Worm (Caenorhabditis elegans) whole organism, late embryonic: Measurements from ENCODE around the gene sra-37.

Source experiments
- C38D4.7 ChIP-seq: fragments of 200-800 bp; sonication (Bioruptor generic); optimal IDR thresholded peaks from 2 replicates; lab custom pipeline; 2018; ENCODE audit warnings: mild to moderate bottlenecking, missing genetic modification characterization, moderate library complexity, missing compliant biosample characterization
- F13H6.1 ChIP-seq: sonication (generic microtip); optimal IDR thresholded peaks from 2 replicates; lab custom pipeline; 2016; ENCODE audit warnings: missing genetic modification characterization, missing compliant biosample characterization
- Y22D7AL.16 ChIP-seq: sonication (generic microtip); optimal IDR thresholded peaks from 2 replicates; lab custom pipeline; 2016; ENCODE audit warnings: missing genetic modification characterization, missing compliant biosample characterization
- ama-1 ChIP-seq: fragments of 150-350 bp; optimal IDR thresholded peaks from 2 replicates; lab custom pipeline; 2014
- ceh-14 ChIP-seq: sonication (generic microtip); optimal IDR thresholded peaks from 2 replicates; lab custom pipeline; 2016; ENCODE audit warnings: missing genotype, missing genetic modification characterization, missing compliant biosample characterization
- ceh-18 ChIP-seq: sonication (generic microtip); optimal IDR thresholded peaks from 2 replicates; lab custom pipeline; 2016; ENCODE audit warnings: missing genetic modification characterization, missing compliant biosample characterization
- ceh-2 ChIP-seq: sonication (generic microtip); optimal IDR thresholded peaks from 2 replicates; lab custom pipeline; 2016; ENCODE audit warnings: missing genotype, missing genetic modification characterization, missing compliant biosample characterization
- ceh-24 ChIP-seq: sonication (generic microtip); optimal IDR thresholded peaks from 2 replicates; lab custom pipeline; 2016; ENCODE audit warnings: mild to moderate bottlenecking, missing genetic modification characterization, missing compliant biosample characterization
- ceh-31 ChIP-seq: sonication (generic microtip); optimal IDR thresholded peaks from 2 replicates; lab custom pipeline; 2016; ENCODE audit warnings: missing genetic modification characterization, missing compliant biosample characterization
- ceh-45 ChIP-seq: fragments of 200-800 bp; sonication (Bioruptor generic); IDR thresholded peaks from 2 replicates; pipeline ENCODE4 v1.3.6; 2022; ENCODE audit warnings: missing genetic modification reagents, missing genetic modification characterization, missing compliant biosample characterization
- ceh-48 ChIP-seq: sonication (generic microtip); optimal IDR thresholded peaks from 2 replicates; lab custom pipeline; 2016; ENCODE audit warnings: missing genetic modification characterization, inconsistent platforms, missing compliant biosample characterization
- elt-2 ChIP-seq: sonication (generic microtip); optimal IDR thresholded peaks from 2 replicates; lab custom pipeline; 2016; ENCODE audit warnings: missing genetic modification reagents, missing genetic modification characterization, missing compliant biosample characterization
- elt-4 ChIP-seq: sonication (generic microtip); optimal IDR thresholded peaks from 2 replicates; lab custom pipeline; 2016; ENCODE audit warnings: missing genetic modification characterization, missing compliant biosample characterization
- ets-4 ChIP-seq: sonication (generic microtip); optimal IDR thresholded peaks from 2 replicates; lab custom pipeline; 2016; ENCODE audit warnings: missing genetic modification characterization, missing compliant biosample characterization
- fax-1 ChIP-seq: sonication (generic microtip); optimal IDR thresholded peaks from 2 replicates; lab custom pipeline; 2016; ENCODE audit warnings: missing genotype, missing genetic modification characterization, missing compliant biosample characterization
- hlh-15 ChIP-seq: sonication (generic microtip); optimal IDR thresholded peaks from 2 replicates; lab custom pipeline; 2016; ENCODE audit warnings: missing genetic modification characterization, missing compliant biosample characterization
- hlh-8 ChIP-seq: sonication (generic microtip); optimal IDR thresholded peaks from 2 replicates; lab custom pipeline; 2016; ENCODE audit warnings: missing genotype, missing genetic modification characterization, missing compliant biosample characterization
- madf-2 ChIP-seq: sonication (generic microtip); optimal IDR thresholded peaks from 2 replicates; lab custom pipeline; 2017; ENCODE audit warnings: missing genetic modification characterization, missing compliant biosample characterization
- nfya-1 ChIP-seq: sonication (generic microtip); optimal IDR thresholded peaks from 2 replicates; lab custom pipeline; 2017; ENCODE audit warnings: missing genetic modification characterization, mild to moderate bottlenecking, missing compliant biosample characterization, antibody characterized with exemption, moderate library complexity
- nhr-11 ChIP-seq: fragments of 150-350 bp; optimal IDR thresholded peaks from 2 replicates; lab custom pipeline; 2014; ENCODE audit warnings: missing biosample characterization, missing genetic modification characterization
- npax-4 ChIP-seq: sonication (generic microtip); optimal IDR thresholded peaks from 2 replicates; lab custom pipeline; 2016; ENCODE audit warnings: missing genetic modification characterization, missing compliant biosample characterization
- pat-9 ChIP-seq: fragments of 200-800 bp; sonication (Bioruptor generic); optimal IDR thresholded peaks from 2 replicates; lab custom pipeline; 2018; ENCODE audit warnings: mild to moderate bottlenecking, missing genetic modification characterization, moderate library complexity, missing compliant biosample characterization
- pax-1 ChIP-seq: fragments of 150-350 bp; optimal IDR thresholded peaks from 2 replicates; lab custom pipeline; 2014; ENCODE audit warnings: missing biosample characterization, missing genetic modification characterization
- pha-4 ChIP-seq: fragments of 150-350 bp; optimal IDR thresholded peaks from 2 replicates; lab custom pipeline; 2018; ENCODE audit warnings: missing biosample characterization, missing genetic modification reagents, missing genetic modification characterization
- pqm-1 ChIP-seq: sonication (generic microtip); optimal IDR thresholded peaks from 2 replicates; lab custom pipeline; 2016; ENCODE audit warnings: missing genetic modification characterization, missing compliant biosample characterization
- ref-2 ChIP-seq: sonication (generic microtip); optimal IDR thresholded peaks from 2 replicates; lab custom pipeline; 2016; ENCODE audit warnings: missing genetic modification characterization, missing compliant biosample characterization
- sdc-2 ChIP-seq: sonication (generic microtip); optimal IDR thresholded peaks from 2 replicates; lab custom pipeline; 2016; ENCODE audit warnings: missing genotype, missing genetic modification characterization, missing compliant biosample characterization
- sox-2 ChIP-seq: fragments of 200-800 bp; sonication (Bioruptor generic); IDR thresholded peaks from 2 replicates; pipeline ENCODE4 v1.3.6; 2022; ENCODE audit warnings: missing genetic modification reagents, missing genetic modification characterization, missing compliant biosample characterization
- sox-4 ChIP-seq: sonication (generic microtip); optimal IDR thresholded peaks from 2 replicates; lab custom pipeline; 2017; ENCODE audit warnings: mild to moderate bottlenecking, missing genetic modification characterization, inconsistent platforms, missing compliant biosample characterization
- syd-9 ChIP-seq: sonication (generic microtip); optimal IDR thresholded peaks from 2 replicates; lab custom pipeline; 2016; ENCODE audit warnings: mild to moderate bottlenecking, missing genetic modification characterization, moderate library complexity, missing compliant biosample characterization
- tbx-2 ChIP-seq: sonication (generic microtip); optimal IDR thresholded peaks from 2 replicates; lab custom pipeline; 2016; ENCODE audit warnings: missing genetic modification characterization, missing compliant biosample characterization
- tbx-7 ChIP-seq: sonication (generic microtip); optimal IDR thresholded peaks from 2 replicates; lab custom pipeline; 2016; ENCODE audit warnings: missing genotype, missing genetic modification characterization, missing compliant biosample characterization
- unc-3 ChIP-seq, 2 experiments: fragments of 200-800 bp in 1 of 2; sonication (Bioruptor generic) in 1 of 2; sonication (generic microtip) in 1 of 2; conservative IDR thresholded peaks in 1 of 2; optimal IDR thresholded peaks in 1 of 2; 2 replicates each; pipeline versions ENCODE4 v1.3.6 to Lab custom; 2016 to 2022; ENCODE audit warnings: missing compliant biosample characterization in 2 of 2, missing genetic modification characterization in 2 of 2, missing genetic modification reagents in 1 of 2
- unc-42 ChIP-seq: sonication (generic microtip); optimal IDR thresholded peaks from 2 replicates; lab custom pipeline; 2016; ENCODE audit warnings: missing genotype, missing genetic modification characterization, missing compliant biosample characterization
- unc-55 ChIP-seq: sonication (generic microtip); optimal IDR thresholded peaks from 2 replicates; lab custom pipeline; 2017; ENCODE audit warnings: missing biosample characterization, missing genetic modification reagents, missing genetic modification characterization
- unc-86 ChIP-seq: sonication (generic microtip); optimal IDR thresholded peaks from 2 replicates; lab custom pipeline; 2016; ENCODE audit warnings: missing genetic modification characterization, missing compliant biosample characterization

sra-37 gene

ce11 chrX:13937910-13938309 is 44.8 kb upstream of the sra-37 start:
- TF ChIP-seq ama-1 (lab: Kevin White, UChicago): no peak
- peak; percentile 8 for TF ChIP-seq nfya-1 (tag; lab: Kevin White, UChicago)

- TF ChIP-seq hlh-8 (tag; lab: Kevin White, UChicago) (no peak), elt-2 (tag; lab: Kevin White, UChicago) (peak; percentile 71), sox-4 (tag; lab: Kevin White, UChicago) (no peak), unc-42 (tag; lab: Kevin White, UChicago) (no peak)
These were observed 44.2 kb upstream of the sra-37 start for ce11 chrX:13937350-13937749.

DNA sequence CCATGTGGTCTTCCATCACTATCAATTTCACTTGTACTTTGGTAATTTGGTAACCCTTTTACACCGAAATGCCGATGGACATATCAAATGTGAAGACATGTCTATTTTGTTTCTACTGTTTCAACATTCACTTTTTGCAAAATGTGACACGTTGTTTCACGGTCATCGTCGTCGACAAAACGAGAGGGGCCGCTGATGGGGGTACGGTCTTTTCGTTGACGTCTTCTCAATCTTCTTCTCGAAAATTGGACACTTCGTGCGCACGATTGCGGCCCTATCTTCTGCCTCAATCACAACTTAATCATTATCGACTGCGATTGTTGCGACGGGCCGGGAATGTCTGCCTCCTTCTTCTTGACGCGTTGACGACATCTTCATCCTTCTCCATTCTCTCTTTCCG is 43.6 kb upstream of the sra-37 start:
- TF ChIP-seq pha-4 (tag; lab: Kevin White, UChicago) (no peak), Y22D7AL.16 (tag; lab: Kevin White, UChicago) (no peak)

DNA sequence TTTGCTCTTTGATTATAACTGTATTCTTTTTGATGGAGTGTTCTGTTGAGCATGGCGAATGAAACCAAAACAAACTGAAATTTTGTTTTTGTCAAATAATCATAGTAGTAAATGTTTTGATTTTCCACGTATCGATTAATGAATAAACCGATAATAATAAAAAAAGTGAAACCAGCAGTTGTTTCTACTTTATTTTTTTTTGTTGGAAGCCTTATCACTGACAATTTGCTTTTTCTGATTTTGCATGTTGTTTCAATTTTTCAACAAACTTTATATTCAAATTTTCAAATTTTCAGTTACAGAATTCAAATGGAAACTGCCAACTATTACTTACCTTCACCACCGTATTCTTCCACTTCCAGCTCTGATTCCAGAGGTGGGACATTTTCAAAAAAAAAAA is 41.4 kb upstream of the sra-37 start, which contains the start of gene elt-3:
TSS of gene elt-3 (plus strand) at position 301 of the 400 bp plus-strand sequence.
- TF ChIP-seq unc-55 (GFP tag; lab: Kevin White, UChicago) (no peak), unc-42 (tag; lab: Kevin White, UChicago) (no peak), hlh-8 (tag; lab: Kevin White, UChicago) (no peak)

DNA sequence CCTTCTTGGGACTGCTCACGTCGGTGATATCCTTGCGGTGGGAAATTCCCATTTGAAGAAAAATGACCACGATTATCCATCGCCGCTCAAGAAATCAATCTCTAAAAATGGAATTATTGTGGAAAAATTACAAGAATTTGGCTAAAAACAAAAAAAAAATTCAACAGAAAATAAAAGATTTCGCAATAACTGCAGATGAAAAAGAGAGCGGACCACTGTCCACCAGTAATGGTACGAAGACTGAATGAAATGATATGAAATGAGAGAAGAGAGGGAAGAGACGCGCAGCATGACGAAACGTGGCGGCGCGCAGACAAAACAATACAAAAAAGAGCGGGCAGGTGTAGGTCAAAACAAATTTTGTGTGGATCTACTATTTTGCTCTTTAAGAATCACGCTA is 36.4 kb upstream of the sra-37 start, which contains the start of gene meg-1:
TSS of gene meg-1 (minus strand) at position 101 of the 400 bp plus-strand sequence.
- TF ChIP-seq elt-4 (tag; lab: Kevin White, UChicago) (no peak), pax-1 (no peak), ceh-14 (no peak), npax-4 (tag; lab: Kevin White, UChicago) (no peak), C38D4.7 (GFP tag; lab: Kevin White, UChicago) (no peak), sox-2 (no peak), F13H6.1 (tag; lab: Kevin White, UChicago) (no peak), ceh-31 (tag; lab: Kevin White, UChicago) (no peak), pqm-1 (tag; lab: Kevin White, UChicago) (no peak), unc-86 (tag; lab: Kevin White, UChicago) (no peak), nhr-11 (tag; lab: Kevin White, UChicago) (no peak), tbx-2 (tag; lab: Kevin White, UChicago) (no peak), ceh-24 (no peak), syd-9 (no peak), ceh-18 (tag; lab: Kevin White, UChicago) (no peak)

ce11 chrX:13928532-13928931 is 35.4 kb upstream of the sra-37 start:
- TF ChIP-seq nhr-11 (tag; lab: Kevin White, UChicago) (no peak), ama-1 (lab: Kevin White, UChicago) (no peak), ref-2 (tag; lab: Kevin White, UChicago) (no peak), madf-2 (tag; lab: Kevin White, UChicago) (no peak), sdc-2 (tag; lab: Kevin White, UChicago) (no peak), unc-3 (GFP tag; conservative IDR thresholded peaks at IDR 0.05; lab: Robert Waterston, UW) (no peak), unc-3 (tag; optimal IDR thresholded peaks at IDR 0.05; lab: Kevin White, UChicago) (no peak), ceh-48 (tag; lab: Kevin White, UChicago) (no peak), pat-9 (tag; lab: Kevin White, UChicago) (no peak), fax-1 (tag; lab: Kevin White, UChicago) (no peak), nfya-1 (tag; lab: Kevin White, UChicago) (no peak), ceh-2 (tag; lab: Kevin White, UChicago) (no peak), pqm-1 (tag; lab: Kevin White, UChicago) (no peak), hlh-8 (tag; lab: Kevin White, UChicago) (no peak), ets-4 (tag; lab: Kevin White, UChicago) (no peak), ceh-45 (GFP tag; lab: Robert Waterston, UW) (no peak), tbx-7 (no peak), hlh-15 (tag; lab: Kevin White, UChicago) (no peak)
